Fruit fly (Drosophila melanogaster): ENCODE measurements around the gene CG13996.

The CG13996 gene

DNA sequence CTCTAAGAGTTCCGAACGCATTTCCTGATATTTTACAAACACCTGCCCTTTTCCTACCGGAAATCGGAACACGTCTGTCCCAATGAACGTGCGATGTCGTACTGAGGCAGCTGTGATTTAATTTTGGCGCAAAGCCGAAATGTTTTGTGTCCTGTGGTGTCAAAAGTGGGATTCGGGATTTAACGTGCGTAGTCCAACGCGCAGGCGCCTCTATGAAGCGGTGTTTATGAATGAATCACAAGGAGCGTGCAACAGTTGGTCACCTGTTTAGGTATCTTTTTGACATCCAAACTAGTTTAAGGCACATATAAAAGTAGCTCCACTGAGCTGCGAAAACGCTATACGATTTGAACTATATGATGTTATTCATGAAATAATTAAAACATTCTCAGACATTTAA lies 13.7 kb downstream of the CG13996 start, which contains the start of gene CG9109:
Gene CG9109, minus strand, starts transcription at position 80 of the 400 bp plus-strand sequence.
- TF ChIP-seq EcR (GFP tag; optimal IDR thresholded peaks at IDR 0.05) (no peak), CG8478 (optimal IDR thresholded peaks at IDR 0.05) (no peak), psq (optimal IDR thresholded peaks at IDR 0.05) (no peak), usp (GFP tag; optimal IDR thresholded peaks at IDR 0.05) (no peak), Dll (optimal IDR thresholded peaks at IDR 0.05) (no peak), pan (optimal IDR thresholded peaks at IDR 0.05) (no peak)

DNA sequence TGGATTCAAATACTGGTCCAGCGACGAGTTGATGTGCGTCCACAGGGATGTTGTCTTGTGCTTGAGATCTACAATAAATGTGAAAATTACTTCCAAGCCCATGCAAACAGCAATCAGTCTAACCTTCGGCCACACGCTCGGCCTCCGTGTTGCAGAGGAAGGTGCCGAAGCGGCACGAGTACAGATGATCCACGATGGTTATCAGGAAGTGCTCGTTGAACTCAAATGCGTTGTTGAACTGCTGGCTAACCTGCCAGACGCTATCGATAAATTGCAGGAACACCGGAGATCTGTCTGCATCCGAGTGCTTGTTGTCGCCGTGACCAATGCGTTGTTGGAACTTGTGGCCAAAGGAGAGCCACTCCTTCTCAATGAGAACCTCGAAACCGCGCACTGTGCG lies 14.5 kb downstream of the CG13996 start:
- TF ChIP-seq pan (optimal IDR thresholded peaks at IDR 0.05), result no peak
- no peak for TF ChIP-seq psq (optimal IDR thresholded peaks at IDR 0.05)
- TF ChIP-seq CG8478 (optimal IDR thresholded peaks at IDR 0.05), result no peak
- TF ChIP-seq usp (GFP tag; optimal IDR thresholded peaks at IDR 0.05), result no peak
- no peak for TF ChIP-seq Dll (optimal IDR thresholded peaks at IDR 0.05)
- TF ChIP-seq EcR (GFP tag; optimal IDR thresholded peaks at IDR 0.05), result no peak

dm6 chr2L:6036710-6037109 lies 16.1 kb downstream of the CG13996 start, which contains the start of gene mtm:
Gene mtm, minus strand, starts transcription at chr2L:6037015.
- no peak for TF ChIP-seq EcR (GFP tag; optimal IDR thresholded peaks at IDR 0.05)
- no peak for TF ChIP-seq psq (optimal IDR thresholded peaks at IDR 0.05)
- TF ChIP-seq CG8478 (optimal IDR thresholded peaks at IDR 0.05), result no peak

dm6 chr2L:6037830-6038229 lies 17.2 kb downstream of the CG13996 start, which contains the start of the genes CG9117 and CG31643:
Gene CG9117, minus strand, starts transcription at chr2L:6037902.
Gene CG31643, plus strand, starts transcription at chr2L:6038117.
- no peak for TF ChIP-seq EcR (GFP tag; optimal IDR thresholded peaks at IDR 0.05)
- no peak for TF ChIP-seq pan (optimal IDR thresholded peaks at IDR 0.05)

dm6 chr2L:6045484-6045883 lies 24.8 kb downstream of the CG13996 start:
- TF ChIP-seq EcR (GFP tag; optimal IDR thresholded peaks at IDR 0.05), result no peak
- no peak for TF ChIP-seq psq (optimal IDR thresholded peaks at IDR 0.05)
- no peak for TF ChIP-seq Dll (optimal IDR thresholded peaks at IDR 0.05)

DNA sequence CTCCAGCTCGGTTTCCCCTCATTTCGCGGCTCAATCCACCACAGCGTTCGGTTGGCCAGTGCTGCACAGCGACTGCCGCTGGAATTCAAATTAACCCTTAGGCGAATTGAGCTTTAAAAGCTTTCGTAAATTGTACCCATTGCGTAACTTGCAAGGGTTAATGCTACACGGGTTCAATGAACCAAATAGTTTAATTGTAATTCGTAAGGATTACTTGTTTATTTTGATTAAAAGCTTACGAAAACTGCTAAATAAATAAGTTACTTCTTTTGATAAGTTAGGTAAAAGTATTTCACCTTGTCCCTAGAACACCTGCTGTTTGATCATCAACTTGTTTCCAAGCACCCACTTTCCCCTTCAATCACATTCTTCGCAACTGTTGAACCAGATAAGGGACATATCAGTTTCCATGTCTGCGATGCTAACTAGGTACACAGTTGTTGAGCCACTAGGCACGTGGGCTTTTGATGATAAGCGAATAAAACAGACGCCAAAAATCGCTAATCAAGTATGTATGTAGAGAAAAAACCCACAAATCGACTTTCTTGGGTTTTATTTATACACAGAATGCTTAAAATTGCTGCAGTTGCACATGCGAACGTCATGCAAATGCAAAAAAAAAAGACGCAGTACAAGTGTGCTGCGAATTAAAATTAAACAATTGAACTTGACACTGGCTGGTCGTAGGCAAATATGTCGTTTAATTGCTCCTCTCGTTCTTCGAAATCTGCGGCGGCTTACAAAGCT lies 25.5 kb downstream of the CG13996 start, which contains the start of gene Pfas:
Gene Pfas, minus strand, starts transcription at position 79 of the 747 bp plus-strand sequence.
- TF ChIP-seq usp (GFP tag; optimal IDR thresholded peaks at IDR 0.05), result no peak

dm6 chr2L:6046865-6047264 lies 26.2 kb downstream of the CG13996 start:
- TF ChIP-seq CG8478 (optimal IDR thresholded peaks at IDR 0.05), result no peak
- no peak for TF ChIP-seq pan (optimal IDR thresholded peaks at IDR 0.05)
- TF ChIP-seq usp (GFP tag; optimal IDR thresholded peaks at IDR 0.05), result no peak
- no peak for TF ChIP-seq Dll (optimal IDR thresholded peaks at IDR 0.05)
- TF ChIP-seq EcR (GFP tag; optimal IDR thresholded peaks at IDR 0.05), result no peak
- no peak for TF ChIP-seq psq (optimal IDR thresholded peaks at IDR 0.05)

DNA sequence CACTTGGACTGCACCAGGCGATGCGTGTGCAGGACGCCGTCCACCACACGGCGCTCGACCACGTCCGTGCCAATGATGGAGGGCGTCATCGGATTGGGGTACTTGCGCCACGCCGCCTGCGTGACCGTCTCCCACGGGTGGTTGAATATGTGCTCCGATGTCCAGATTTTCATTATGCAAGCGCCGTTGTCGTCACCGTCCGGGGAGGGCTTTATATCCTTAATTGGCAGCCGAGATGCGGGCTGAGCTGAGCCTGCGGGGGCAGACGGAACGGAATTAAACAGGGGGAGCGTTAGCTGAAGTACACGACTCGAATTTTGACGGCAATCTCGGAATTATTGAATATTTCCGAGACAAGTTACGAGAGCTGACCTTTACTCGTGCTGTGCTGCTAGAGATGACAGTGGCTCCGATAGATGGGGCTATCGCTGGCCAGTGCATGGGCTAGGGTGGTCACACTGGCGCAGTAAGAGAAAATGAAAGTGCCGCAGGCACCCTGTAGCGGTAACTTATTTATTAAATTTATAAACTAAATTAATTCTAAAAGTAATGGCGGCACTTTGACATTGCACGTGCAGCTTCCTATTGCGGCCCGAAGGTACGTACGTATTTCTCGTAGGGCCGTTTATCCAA lies 27.0 kb downstream of the CG13996 start, which contains the start of gene IPIP:
Gene IPIP, plus strand, starts transcription at position 475 of the 633 bp plus-strand sequence.
- TF ChIP-seq pan (optimal IDR thresholded peaks at IDR 0.05), result no peak
- no peak for TF ChIP-seq Dll (optimal IDR thresholded peaks at IDR 0.05)
- no peak for TF ChIP-seq EcR (GFP tag; optimal IDR thresholded peaks at IDR 0.05)
- no peak for TF ChIP-seq CG8478 (optimal IDR thresholded peaks at IDR 0.05)
- no peak for TF ChIP-seq usp (GFP tag; optimal IDR thresholded peaks at IDR 0.05)
- TF ChIP-seq psq (optimal IDR thresholded peaks at IDR 0.05), result no peak

DNA sequence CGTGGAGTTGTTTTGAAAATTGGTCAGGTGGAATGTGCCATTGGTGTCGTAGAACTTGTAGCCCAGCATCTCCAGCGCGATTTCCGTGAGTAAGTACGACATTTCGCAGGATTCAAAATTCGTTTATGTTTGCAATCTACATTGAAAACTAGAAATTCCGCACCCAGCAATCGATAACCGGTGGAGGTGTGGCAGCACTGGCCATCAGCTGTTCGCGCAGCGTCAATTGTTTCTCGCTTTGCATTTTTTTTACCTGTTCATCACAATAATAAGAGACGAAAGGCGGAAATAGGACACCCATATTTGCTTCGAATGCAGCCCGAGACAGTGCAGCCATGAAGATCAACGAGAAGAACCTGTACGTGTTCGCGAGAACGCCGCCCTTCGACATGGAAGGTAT lies 27.9 kb downstream of the CG13996 start, which contains the start of the genes CG34179 and slmo:
Gene CG34179, minus strand, starts transcription at position 165 of the 400 bp plus-strand sequence.
Gene slmo, minus strand, starts transcription at position 165 of the 400 bp plus-strand sequence.
- no peak for TF ChIP-seq CG8478 (optimal IDR thresholded peaks at IDR 0.05)
- TF ChIP-seq EcR (GFP tag; optimal IDR thresholded peaks at IDR 0.05), result no peak
- TF ChIP-seq usp (GFP tag; optimal IDR thresholded peaks at IDR 0.05), result no peak
- no peak for TF ChIP-seq pan (optimal IDR thresholded peaks at IDR 0.05)
- no peak for TF ChIP-seq psq (optimal IDR thresholded peaks at IDR 0.05)
- no peak for TF ChIP-seq Dll (optimal IDR thresholded peaks at IDR 0.05)

dm6 chr2L:6050575-6050974 lies 29.9 kb downstream of the CG13996 start, which contains the start of gene CG9135:
Gene CG9135, plus strand, starts transcription at chr2L:6050800.
- TF ChIP-seq usp (GFP tag; optimal IDR thresholded peaks at IDR 0.05) (no peak), pan (optimal IDR thresholded peaks at IDR 0.05) (no peak)

- TF ChIP-seq Dll (optimal IDR thresholded peaks at IDR 0.05) (no peak), psq (optimal IDR thresholded peaks at IDR 0.05) (no peak), CG8478 (optimal IDR thresholded peaks at IDR 0.05) (no peak), EcR (GFP tag; optimal IDR thresholded peaks at IDR 0.05) (no peak), usp (GFP tag; optimal IDR thresholded peaks at IDR 0.05) (no peak), pan (optimal IDR thresholded peaks at IDR 0.05) (no peak)
These were observed 30.6 kb downstream of the CG13996 start for dm6 chr2L:6051212-6051621.

- TF ChIP-seq EcR (GFP tag; optimal IDR thresholded peaks at IDR 0.05), result no peak
- TF ChIP-seq usp (GFP tag; optimal IDR thresholded peaks at IDR 0.05), result no peak
- TF ChIP-seq psq (optimal IDR thresholded peaks at IDR 0.05), result no peak
- TF ChIP-seq Dll (optimal IDR thresholded peaks at IDR 0.05), result no peak
- TF ChIP-seq pan (optimal IDR thresholded peaks at IDR 0.05), result no peak
- no peak for TF ChIP-seq CG8478 (optimal IDR thresholded peaks at IDR 0.05)
These were observed 33.3 kb downstream of the CG13996 start, which contains the start of gene CG13995 for dm6 chr2L:6053874-6054469. Gene CG13995, plus strand, starts transcription at chr2L:6054302.
